Worm (Caenorhabditis elegans) whole organism, L1 larva: ENCODE data around the gene sre-4.

Experiments used
- alr-1 ChIP-seq: fragments of 200-800 bp; sonication (Bioruptor generic); optimal IDR thresholded peaks from 2 replicates; lab custom pipeline; 2018; ENCODE audit warnings: borderline replicate concordance, mild to moderate bottlenecking, missing genetic modification characterization, missing compliant biosample characterization
- blmp-1 ChIP-seq: fragments of 150-350 bp; optimal IDR thresholded peaks from 2 replicates; lab custom pipeline; 2014; ENCODE audit warnings: missing biosample characterization, missing genetic modification characterization
- lin-15B ChIP-seq: fragments of 150-350 bp; sonication (generic microtip); optimal IDR thresholded peaks from 3 replicates; lab custom pipeline; 2014; ENCODE audit warnings: missing biosample characterization, missing genetic modification characterization
- mab-9 ChIP-seq: fragments of 200-800 bp; sonication (Bioruptor generic); IDR thresholded peaks from 2 replicates; pipeline ENCODE4 v1.3.6; 2022; ENCODE audit warnings: missing genetic modification reagents, missing genetic modification characterization, missing compliant biosample characterization
- mdl-1 ChIP-seq, 2 experiments: fragments of 150-350 bp; optimal IDR thresholded peaks; 2 replicates each; lab custom pipeline; 2014 to 2017; ENCODE audit warnings: missing biosample characterization in 2 of 2, missing genetic modification characterization in 2 of 2, inconsistent platforms in 1 of 2
- nhr-28 ChIP-seq: fragments of 150-350 bp; optimal IDR thresholded peaks from 2 replicates; lab custom pipeline; 2014; ENCODE audit warnings: missing biosample characterization, missing genetic modification characterization
- unc-130 ChIP-seq: fragments of 150-350 bp; optimal IDR thresholded peaks from 2 replicates; lab custom pipeline; 2017; ENCODE audit warnings: missing biosample characterization, missing genetic modification characterization, inconsistent platforms
- vab-15 ChIP-seq: sonication (generic microtip); optimal IDR thresholded peaks from 2 replicates; lab custom pipeline; 2017; ENCODE audit warnings: missing genotype, mild to moderate bottlenecking, missing genetic modification characterization, missing compliant biosample characterization

DNA sequence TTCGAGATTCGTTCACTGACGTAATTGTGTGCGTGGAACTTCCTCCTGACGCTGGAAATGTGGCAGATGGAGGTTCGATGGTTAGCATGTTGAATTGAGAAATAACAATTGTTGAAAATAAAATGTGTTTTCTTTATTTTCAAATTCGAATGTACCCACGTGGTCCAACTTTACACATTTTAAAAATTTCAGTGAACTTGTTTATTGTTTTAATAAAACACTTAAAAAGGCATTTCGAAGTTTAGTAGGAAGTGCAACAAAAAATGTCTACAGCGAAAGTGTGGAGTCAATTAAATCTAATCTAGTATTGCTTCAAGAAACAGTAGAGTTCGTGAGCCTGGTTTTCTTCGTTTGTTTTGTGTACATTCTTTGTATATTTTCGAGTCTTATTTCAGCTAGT lies 18.3 kb downstream of the sre-4 start, which contains the start of gene ssp-36:
- no peak for TF ChIP-seq unc-130 (tag; lab: Kevin White, UChicago)
- TF ChIP-seq vab-15 (tag; lab: Kevin White, UChicago), result no peak
- no peak for TF ChIP-seq blmp-1 (tag; lab: Kevin White, UChicago)
- no peak for TF ChIP-seq mab-9 (GFP tag; lab: Robert Waterston, UW)
- no peak for TF ChIP-seq mdl-1 (tag; optimal IDR thresholded peaks at IDR 0.05; lab: Kevin White, UChicago)
- no peak for TF ChIP-seq lin-15B (tag; lab: Kevin White, UChicago)
- no peak for TF ChIP-seq nhr-28 (tag; lab: Kevin White, UChicago)
- TF ChIP-seq alr-1, result no peak
